Worm (Caenorhabditis elegans): Measurements from ENCODE around the gene amt-2.

Gene amt-2

DNA sequence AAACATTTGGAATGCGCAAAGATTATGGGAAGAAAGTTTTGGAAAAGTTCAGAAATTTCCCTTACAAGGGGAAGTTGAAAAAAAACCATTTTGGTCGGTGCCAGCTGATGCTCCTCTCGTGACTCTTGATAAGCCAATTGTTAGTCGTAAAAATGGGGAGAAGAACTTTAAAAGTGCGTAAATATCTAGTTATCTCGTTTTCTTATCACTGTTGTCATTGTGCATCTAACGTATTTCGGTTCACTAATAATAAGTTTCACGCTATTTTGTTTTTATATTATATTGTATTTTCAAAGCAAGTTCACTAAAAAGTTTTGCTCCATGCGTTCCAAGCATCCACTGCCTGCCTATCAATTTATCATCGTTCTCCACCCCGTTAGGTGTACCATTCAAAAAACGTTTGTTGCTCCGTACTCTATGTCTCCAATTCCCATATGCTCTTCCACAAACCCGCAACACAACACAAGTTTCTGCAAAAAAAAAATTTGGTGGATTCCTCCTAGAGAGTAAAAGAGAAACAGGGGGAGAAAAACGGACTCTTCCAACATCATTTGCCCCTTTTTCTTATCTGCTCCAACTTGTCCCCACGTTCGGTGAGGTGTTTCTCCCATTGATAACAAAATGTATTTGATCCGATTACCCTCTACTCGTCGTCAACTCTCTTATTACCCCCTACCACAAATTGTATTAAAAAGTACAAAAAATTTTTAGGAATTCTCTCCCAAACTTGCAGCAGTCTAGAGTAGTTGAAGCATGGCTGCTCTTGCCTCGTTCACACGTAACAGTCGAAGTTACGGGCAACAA, 33.6 kb upstream of the amt-2 start, which contains the start of gene mbk-2:
Gene mbk-2 (plus strand): TSS at position 754 of the 804 bp plus-strand sequence.
- no peak for TF ChIP-seq nhr-41 (GFP tag; IDR thresholded peaks at IDR 0.05)
- no peak for TF ChIP-seq daf-12 (tag; optimal IDR thresholded peaks at IDR 0.05)
- no peak for TF ChIP-seq Y48G9A.11 (GFP tag; IDR thresholded peaks at IDR 0.05)
- no peak for TF ChIP-seq daf-8 (GFP tag; IDR thresholded peaks at IDR 0.05)
- TF ChIP-seq php-3 (GFP tag; IDR thresholded peaks at IDR 0.05): peak; percentile 72
- no peak for TF ChIP-seq madf-5 (GFP tag; IDR thresholded peaks at IDR 0.05)
- TF ChIP-seq dmd-6 (GFP tag; IDR thresholded peaks at IDR 0.05): peak; percentile 7; the same call in 1 of the 2 replicates
- TF ChIP-seq hlh-30 (tag; optimal IDR thresholded peaks at IDR 0.05; ENCODE audit: insufficient read depth): peak; percentile 9
- TF ChIP-seq F49E8.2 (tag; optimal IDR thresholded peaks at IDR 0.05; ENCODE audit: borderline replicate concordance): no peak
- no peak for TF ChIP-seq spr-1 (tag; optimal IDR thresholded peaks at IDR 0.05)
- TF ChIP-seq T20F7.1 (GFP tag; optimal IDR thresholded peaks at IDR 0.05): no peak
- no peak for TF ChIP-seq mdl-1 (tag; optimal IDR thresholded peaks at IDR 0.05)
- no peak for TF ChIP-seq madf-9 (GFP tag; conservative IDR thresholded peaks at IDR 0.05)
- TF ChIP-seq aha-1 (tag): peak; percentile 58
- peak; percentile 58 for TF ChIP-seq hlh-11 (tag; optimal IDR thresholded peaks at IDR 0.05)
- TF ChIP-seq F26F4.8 (GFP tag; conservative IDR thresholded peaks at IDR 0.05): no peak
- TF ChIP-seq D1046.2 (GFP tag; IDR thresholded peaks at IDR 0.05): no peak
- no peak for TF ChIP-seq unc-39 (tag; optimal IDR thresholded peaks at IDR 0.05)
- no peak for TF ChIP-seq sdz-12 (GFP tag; optimal IDR thresholded peaks at IDR 0.05)
- no peak for TF ChIP-seq hmg-1.1 (GFP tag; IDR thresholded peaks at IDR 0.05)
- TF ChIP-seq dve-1 (tag; optimal IDR thresholded peaks at IDR 0.05; ENCODE audit: insufficient read depth): peak; percentile 58
- TF ChIP-seq zfp-2 (tag; optimal IDR thresholded peaks at IDR 0.05): no peak
- no peak for TF ChIP-seq lsy-2 (tag; optimal IDR thresholded peaks at IDR 0.05)
- TF ChIP-seq nhr-11 (tag; optimal IDR thresholded peaks at IDR 0.05): no peak
- no peak for TF ChIP-seq unc-130 (GFP tag; optimal IDR thresholded peaks at IDR 0.05)
- TF ChIP-seq ceh-44 (GFP tag; IDR thresholded peaks at IDR 0.05): no peak
- no peak for TF ChIP-seq lin-15B (tag; optimal IDR thresholded peaks at IDR 0.05)
- no peak for TF ChIP-seq daf-19 (GFP tag; conservative IDR thresholded peaks at IDR 0.05)
- TF ChIP-seq duxl-1 (tag; optimal IDR thresholded peaks at IDR 0.05; ENCODE audit: poor library complexity): no peak
- TF ChIP-seq mdt-29 (GFP tag; IDR thresholded peaks at IDR 0.05): no peak
- TF ChIP-seq lin-13 (GFP tag; optimal IDR thresholded peaks at IDR 0.05): no peak
- no peak for TF ChIP-seq aly-2 (tag; optimal IDR thresholded peaks at IDR 0.05)
- no peak for TF ChIP-seq nhr-76 (tag; optimal IDR thresholded peaks at IDR 0.05)
- TF ChIP-seq jun-1 (tag; optimal IDR thresholded peaks at IDR 0.05): no peak
- TF ChIP-seq Y105C5A.15 (GFP tag; IDR thresholded peaks at IDR 0.05): no peak
- TF ChIP-seq R02D3.7 (tag; optimal IDR thresholded peaks at IDR 0.05): no peak
- TF ChIP-seq mep-1 (tag; optimal IDR thresholded peaks at IDR 0.05): no peak
- TF ChIP-seq set-16 (GFP tag; IDR thresholded peaks at IDR 0.05): no peak
- no peak for TF ChIP-seq spr-3 (GFP tag; optimal IDR thresholded peaks at IDR 0.05)
- no peak for TF ChIP-seq unc-62 (GFP tag; optimal IDR thresholded peaks at IDR 0.05 in 1 of 2)
- TF ChIP-seq unc-62 (tag; optimal IDR thresholded peaks at IDR 0.05): no peak
- peak; percentile 45 for TF ChIP-seq nhr-28 (tag; optimal IDR thresholded peaks at IDR 0.05)
- no peak for TF ChIP-seq ztf-7 (tag; optimal IDR thresholded peaks at IDR 0.05)
- no peak for TF ChIP-seq nhr-77 (tag; optimal IDR thresholded peaks at IDR 0.05)
- TF ChIP-seq lin-38 (GFP tag; IDR thresholded peaks at IDR 0.05): no peak
- TF ChIP-seq zfp-3 (GFP tag; conservative IDR thresholded peaks at IDR 0.05): no peak
- TF ChIP-seq cey-2 (tag; optimal IDR thresholded peaks at IDR 0.05; ENCODE audit: borderline replicate concordance, insufficient read depth): no peak
- TF ChIP-seq nhr-10 (tag; optimal IDR thresholded peaks at IDR 0.05): no peak
- no peak for TF ChIP-seq lin-39 (tag; optimal IDR thresholded peaks at IDR 0.05)
- TF ChIP-seq zip-2 (tag; optimal IDR thresholded peaks at IDR 0.05): no peak

Data from whole organism, L4 larva.